Fruit fly (Drosophila melanogaster): ENCODE data around the gene CG32204.
A peak's percentile ranks its signal among the peaks of the same experiment; 100 is the strongest.

Gene CG32204

dm6 chr3L:18898770-18899278 lies 47.0 kb downstream of the CG32204 start, which contains the start of gene RpL26 (continued):
- TF ChIP-seq zf30C (GFP tag; optimal IDR thresholded peaks at IDR 0.05) (no peak), CG6791 (GFP tag; IDR thresholded peaks at IDR 0.05; ENCODE audit: partially characterized antibody) (peak; percentile 91), CG3281 (GFP tag; optimal IDR thresholded peaks at IDR 0.05) (peak; percentile 72), Poxn (GFP tag; IDR thresholded peaks at IDR 0.05) (no peak), CG11456 (GFP tag; IDR thresholded peaks at IDR 0.05) (no peak), Oli (tag; optimal IDR thresholded peaks at IDR 0.05) (peak; percentile 51), so (GFP tag; IDR thresholded peaks at IDR 0.05) (no peak), Taf1 (GFP tag; IDR thresholded peaks at IDR 0.05) (0 out of 2 replicates have a peak, but pooled peaks have one; percentile 68), CG2889 (GFP tag; IDR thresholded peaks at IDR 0.05) (no peak), CG8388 (GFP tag; optimal IDR thresholded peaks at IDR 0.05) (peak; percentile 66), CG17385 (GFP tag; optimal IDR thresholded peaks at IDR 0.05) (peak; percentile 74), crp (GFP tag; optimal IDR thresholded peaks at IDR 0.05) (peak in 1 of 2 experiments; percentile 54), CG2712 (tag; optimal IDR thresholded peaks at IDR 0.05) (peak; percentile 75), CG14710 (tag; optimal IDR thresholded peaks at IDR 0.05) (peak; percentile 87), CG12942 (GFP tag; optimal IDR thresholded peaks at IDR 0.05) (peak; percentile 71), D19A (tag; optimal IDR thresholded peaks at IDR 0.05) (peak; percentile 9), CG12659 (GFP tag; optimal IDR thresholded peaks at IDR 0.05) (peak; percentile 89), eve (GFP tag; optimal IDR thresholded peaks at IDR 0.05) (no peak), aop (GFP tag; IDR thresholded peaks at IDR 0.05) (no peak), CG31441 (GFP tag; IDR thresholded peaks at IDR 0.05) (peak; percentile 62), CG10959 (GFP tag; IDR thresholded peaks at IDR 0.05) (peak; percentile 46; the same call in 1 of the 2 replicates), CG4707 (GFP tag; optimal IDR thresholded peaks at IDR 0.05) (no peak), lilli (GFP tag; optimal IDR thresholded peaks at IDR 0.05) (peak; percentile 84), chm (GFP tag; IDR thresholded peaks at IDR 0.05) (no peak), fd64A (GFP tag; optimal IDR thresholded peaks at IDR 0.05) (peak; percentile 41), scrt (GFP tag; optimal IDR thresholded peaks at IDR 0.05) (no peak), CG10979 (tag; optimal IDR thresholded peaks at IDR 0.05) (peak; percentile 46), CG5953 (GFP tag; IDR thresholded peaks at IDR 0.05) (no peak), slou (GFP tag; optimal IDR thresholded peaks at IDR 0.05) (peak; percentile 46), E2f1 (GFP tag; IDR thresholded peaks at IDR 0.05) (peak; percentile 62), ssp (GFP tag; IDR thresholded peaks at IDR 0.05) (peak; percentile 68), CG4282 (GFP tag; optimal IDR thresholded peaks at IDR 0.05) (peak; percentile 70), al (GFP tag; IDR thresholded peaks at IDR 0.05) (peak; percentile 78), sr (GFP tag; IDR thresholded peaks at IDR 0.05) (no peak), CG31224 (GFP tag; IDR thresholded peaks at IDR 0.05) (peak; percentile 53), Lim3 (GFP tag; IDR thresholded peaks at IDR 0.05) (no peak), CG8478 (optimal IDR thresholded peaks at IDR 0.05) (no peak), HmgD (GFP tag; optimal IDR thresholded peaks at IDR 0.05) (peak; percentile 72), CG11247 (GFP tag; IDR thresholded peaks at IDR 0.05) (peak; percentile 67), CG3163 (GFP tag; optimal IDR thresholded peaks at IDR 0.05) (peak; percentile 72), CG3847 (GFP tag; IDR thresholded peaks at IDR 0.05) (peak; percentile 89), klu (GFP tag; IDR thresholded peaks at IDR 0.05) (peak; percentile 69; the same call in 1 of the 2 replicates), Mad (GFP tag; optimal IDR thresholded peaks at IDR 0.05) (peak; percentile 62), en (GFP tag; optimal IDR thresholded peaks at IDR 0.05) (peak; percentile 54), MTF-1 (GFP tag; optimal IDR thresholded peaks at IDR 0.05; ENCODE audit: borderline replicate concordance) (peak; percentile 14), CG8944 (GFP tag; optimal IDR thresholded peaks at IDR 0.05) (peak; percentile 86), CG14441 (GFP tag; IDR thresholded peaks at IDR 0.05) (peak; percentile 73), Sry-β (GFP tag; optimal IDR thresholded peaks at IDR 0.05) (no peak), dmrt99B (tag; optimal IDR thresholded peaks at IDR 0.05) (no peak), btn (GFP tag; optimal IDR thresholded peaks at IDR 0.05) (no peak), CG4617 (GFP tag; optimal IDR thresholded peaks at IDR 0.05; ENCODE audit: borderline replicate concordance) (peak; percentile 55), CG14014 (GFP tag; IDR thresholded peaks at IDR 0.05) (peak; percentile 46; the same call in 1 of the 2 replicates)

Data from whole organism, embryonic.